Comparison of ENCODE assay signal across 3 worm cellular contexts in the genomic region with DNA sequence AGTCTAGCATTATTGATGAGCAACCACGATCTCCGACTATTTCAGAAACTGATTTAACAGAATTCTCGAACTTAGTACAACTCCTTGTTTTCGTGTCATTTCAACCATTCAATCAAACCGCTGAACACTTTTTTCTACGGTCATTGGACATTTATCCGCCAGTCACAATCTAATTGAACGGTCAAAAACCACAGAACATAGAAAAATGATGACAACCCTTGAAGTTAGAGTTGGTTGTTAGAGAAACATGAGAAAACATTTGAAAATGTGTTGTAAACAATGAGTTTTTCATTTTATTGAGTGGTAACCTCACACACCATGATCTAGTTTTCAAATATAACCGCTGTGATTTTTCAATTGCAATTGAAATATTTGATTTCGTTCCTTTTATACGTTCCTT.
TF ChIP-seq lines count a peak whose summit lies in the region.

No protein-coding gene starts in this region.

TF ChIP-seq in whole organism, L1 larva, 84 proteins besides CTCF, POLR2A, EP300 and RAD21:
- TF ChIP-seq skn-1 (tag; optimal IDR thresholded peaks at IDR 0.05; lab: Kevin White, UChicago) = peak; percentile 55
- TF ChIP-seq efl-1 (optimal IDR thresholded peaks at IDR 0.05; lab: Kevin White, UChicago) = no peak
- TF ChIP-seq efl-1 (GFP tag; optimal IDR thresholded peaks at IDR 0.05 in 1 of 2; lab: Kevin White, UChicago) = no peak

TF ChIP-seq in whole organism, L2 larva, 48 proteins besides CTCF, POLR2A, EP300 and RAD21:
- TF ChIP-seq skn-1 (tag; optimal IDR thresholded peaks at IDR 0.05; lab: Kevin White, UChicago) = peak; percentile 78
- no peak for TF ChIP-seq fos-1 (tag; optimal IDR thresholded peaks at IDR 0.05; lab: Kevin White, UChicago)

TF ChIP-seq in whole organism, L4 larva, 104 proteins besides CTCF, POLR2A, EP300 and RAD21:
- no peak for TF ChIP-seq lsy-2 (tag; optimal IDR thresholded peaks at IDR 0.05; lab: Kevin White, UChicago)
- TF ChIP-seq daf-16 (GFP tag; optimal IDR thresholded peaks at IDR 0.05; lab: Kevin White, UChicago) = no peak
- TF ChIP-seq daf-16 (tag; optimal IDR thresholded peaks at IDR 0.05; lab: Kevin White, UChicago) = peak; percentile 46
- TF ChIP-seq F26F4.8 (GFP tag; conservative IDR thresholded peaks at IDR 0.05; lab: Robert Waterston, UW) = no peak
- no peak for TF ChIP-seq rbr-2 (tag; optimal IDR thresholded peaks at IDR 0.05; lab: Kevin White, UChicago)
- no peak for TF ChIP-seq hmg-1.1 (GFP tag; IDR thresholded peaks at IDR 0.05; lab: Robert Waterston, UW)
- no peak for TF ChIP-seq F44E2.7 (GFP tag; IDR thresholded peaks at IDR 0.05; lab: Robert Waterston, UW)
TF ChIP-seq in whole organism, L4 larva: peak in this region for 1.
